Fruit fly (Drosophila melanogaster) whole organism, embryonic: ENCODE measurements around the gene Pvf3.

Source experiments
- CG10366 ChIP-seq: fragments of 200-800 bp; sonication (Bioruptor generic); IDR thresholded peaks from 2 replicates; pipeline ENCODE4 v1.3.6; 2022; ENCODE audit warnings: missing biosample characterization, missing genetic modification characterization
- CG10431 ChIP-seq: fragments of 200-800 bp; sonication (Bioruptor generic); optimal IDR thresholded peaks from 3 replicates; lab custom pipeline; 2018; ENCODE audit warnings: missing biosample characterization, mild to moderate bottlenecking, missing genetic modification characterization
- CG11504 ChIP-seq: fragments of 200-800 bp; sonication (Bioruptor generic); optimal IDR thresholded peaks from 3 replicates; lab custom pipeline; 2019; ENCODE audit warnings: missing biosample characterization, mild to moderate bottlenecking, missing genetic modification characterization, moderate library complexity
- CG12219 ChIP-seq: fragments of 200-800 bp; sonication (Bioruptor generic); optimal IDR thresholded peaks from 3 replicates; lab custom pipeline; 2018; ENCODE audit warnings: missing biosample characterization, mild to moderate bottlenecking, missing genetic modification characterization
- CG13424 ChIP-seq: fragments of 200-800 bp; sonication (Bioruptor generic); optimal IDR thresholded peaks from 2 replicates; lab custom pipeline; 2019; ENCODE audit warnings: missing biosample characterization, mild to moderate bottlenecking, missing genetic modification characterization, moderate library complexity
- CG14014 ChIP-seq: fragments of 200-800 bp; sonication (Bioruptor generic); IDR thresholded peaks from 2 replicates; pipeline ENCODE4 v1.3.6; 2022; ENCODE audit warnings: missing biosample characterization, missing genetic modification characterization
- CG14710 ChIP-seq: fragments of 200-800 bp; sonication (Bioruptor generic); optimal IDR thresholded peaks from 3 replicates; lab custom pipeline; 2019; ENCODE audit warnings: missing biosample characterization, mild to moderate bottlenecking, missing genetic modification characterization, moderate library complexity
- CG1603 ChIP-seq: fragments of 200-800 bp; sonication (Bioruptor generic); optimal IDR thresholded peaks from 2 replicates; lab custom pipeline; 2019; ENCODE audit warnings: missing biosample characterization, mild to moderate bottlenecking, missing genetic modification characterization, moderate library complexity
- CG17829 ChIP-seq: fragments of 200-800 bp; optimal IDR thresholded peaks from 2 replicates; lab custom pipeline; 2019; ENCODE audit warnings: missing biosample characterization, mild to moderate bottlenecking, missing genetic modification characterization, moderate library complexity
- CG18262 ChIP-seq: fragments of 200-800 bp; optimal IDR thresholded peaks from 3 replicates; lab custom pipeline; 2019; ENCODE audit warnings: missing biosample characterization, mild to moderate bottlenecking, missing genetic modification characterization, moderate library complexity
- CG2202 ChIP-seq: fragments of 200-800 bp; sonication (Bioruptor generic); optimal IDR thresholded peaks from 2 replicates; lab custom pipeline; 2018; ENCODE audit warnings: missing biosample characterization, mild to moderate bottlenecking, missing genetic modification characterization
- CG2712 ChIP-seq: fragments of 200-800 bp; optimal IDR thresholded peaks from 3 replicates; lab custom pipeline; 2019; ENCODE audit warnings: missing biosample characterization, mild to moderate bottlenecking, missing genetic modification characterization, moderate library complexity
- CG32767 ChIP-seq: fragments of 200-800 bp; sonication (Bioruptor generic); IDR thresholded peaks from 2 replicates; pipeline ENCODE4 v1.3.6; 2022; ENCODE audit warnings: missing biosample characterization, missing genetic modification characterization
- CG32772 ChIP-seq: fragments of 200-800 bp; sonication (Bioruptor generic); IDR thresholded peaks from 2 replicates; pipeline ENCODE4 v1.3.6; 2022; ENCODE audit warnings: missing biosample characterization, missing genetic modification characterization
- CG4424 ChIP-seq: fragments of 200-800 bp; sonication (Bioruptor generic); optimal IDR thresholded peaks from 3 replicates; lab custom pipeline; 2016; ENCODE audit warnings: missing biosample characterization, missing genetic modification characterization
- CG5245 ChIP-seq: fragments of 200-800 bp; sonication (Bioruptor generic); optimal IDR thresholded peaks from 3 replicates; lab custom pipeline; 2016; ENCODE audit warnings: missing biosample characterization, missing genetic modification characterization
- CG7556 ChIP-seq: fragments of 200-800 bp; sonication (Bioruptor generic); optimal IDR thresholded peaks from 2 replicates; lab custom pipeline; 2017; ENCODE audit warnings: missing biosample characterization, mild to moderate bottlenecking, missing genetic modification characterization
- CG8281 ChIP-seq: fragments of 200-800 bp; sonication (Bioruptor generic); optimal IDR thresholded peaks from 2 replicates; lab custom pipeline; 2018; ENCODE audit warnings: missing biosample characterization, mild to moderate bottlenecking, missing genetic modification characterization, moderate library complexity
- CG8359 ChIP-seq: fragments of 200-800 bp; sonication (Bioruptor generic); optimal IDR thresholded peaks from 2 replicates; lab custom pipeline; 2017; ENCODE audit warnings: missing biosample characterization, mild to moderate bottlenecking, missing genetic modification characterization, borderline replicate concordance
- CG8924 ChIP-seq: fragments of 200-800 bp; optimal IDR thresholded peaks from 3 replicates; lab custom pipeline; 2019; ENCODE audit warnings: missing biosample characterization, mild to moderate bottlenecking, missing genetic modification characterization, moderate library complexity
- CG9609 ChIP-seq: fragments of 200-800 bp; sonication (Bioruptor generic); optimal IDR thresholded peaks from 3 replicates; lab custom pipeline; 2016; ENCODE audit warnings: missing biosample characterization, missing genetic modification characterization
- CG9817 ChIP-seq: fragments of 200-800 bp; sonication (Bioruptor generic); optimal IDR thresholded peaks from 2 replicates; lab custom pipeline; 2018; ENCODE audit warnings: missing biosample characterization, mild to moderate bottlenecking, missing genetic modification characterization, moderate library complexity
- D ChIP-seq, 2 experiments: fragments of 200-800 bp in 1 of 2; fragments of >200 bp in 1 of 2; sonication (Bioruptor generic) in 1 of 2; optimal IDR thresholded peaks; 2 replicates in 1 of 2; 3 replicates in 1 of 2; lab custom pipeline; 2017; ENCODE audit warnings: mild to moderate bottlenecking in 1 of 2, missing biosample characterization in 1 of 2, missing genetic modification characterization in 1 of 2, missing genetic modification reagents in 1 of 2
- Dp ChIP-seq: fragments of 200-800 bp; sonication (Bioruptor generic); optimal IDR thresholded peaks from 2 replicates; lab custom pipeline; 2018; ENCODE audit warnings: missing biosample characterization, mild to moderate bottlenecking, missing genetic modification characterization, moderate library complexity
- E2f2 ChIP-seq: fragments of 200-800 bp; sonication (Bioruptor generic); IDR thresholded peaks from 2 replicates; pipeline ENCODE4 v1.3.6; 2022; ENCODE audit warnings: missing biosample characterization, missing genetic modification characterization
- Gsc ChIP-seq: fragments of 200-800 bp; sonication (Bioruptor generic); IDR thresholded peaks from 2 replicates; pipeline ENCODE4 v1.3.6; 2022; ENCODE audit warnings: missing biosample characterization, missing genetic modification characterization
- NfI ChIP-seq: fragments of 200-800 bp; sonication (Bioruptor generic); optimal IDR thresholded peaks from 3 replicates; lab custom pipeline; 2018; ENCODE audit warnings: missing biosample characterization, mild to moderate bottlenecking, missing genetic modification characterization, moderate library complexity
- Ptx1 ChIP-seq: fragments of 200-800 bp; sonication (Bioruptor generic); IDR thresholded peaks from 2 replicates; pipeline ENCODE4 v1.3.6; 2022; ENCODE audit warnings: missing biosample characterization, missing genetic modification characterization
- Rx ChIP-seq: fragments of 200-800 bp; sonication (Bioruptor generic); IDR thresholded peaks from 2 replicates; pipeline ENCODE4 v1.3.6; 2022; ENCODE audit warnings: missing biosample characterization, missing genetic modification characterization
- Side ChIP-seq: fragments of 200-800 bp; sonication (Bioruptor generic); optimal IDR thresholded peaks from 2 replicates; lab custom pipeline; 2016; ENCODE audit warnings: missing biosample characterization, missing genetic modification characterization
- Sox100B ChIP-seq: fragments of 200-800 bp; sonication (Bioruptor generic); optimal IDR thresholded peaks from 3 replicates; lab custom pipeline; 2018; ENCODE audit warnings: missing biosample characterization, mild to moderate bottlenecking, missing genetic modification characterization
- Sry-δ ChIP-seq: fragments of 200-800 bp; sonication (Bioruptor generic); optimal IDR thresholded peaks from 2 replicates; lab custom pipeline; 2016; ENCODE audit warnings: missing biosample characterization, missing genetic modification characterization
- Vsx1 ChIP-seq: fragments of 200-800 bp; sonication (Bioruptor generic); optimal IDR thresholded peaks from 2 replicates; lab custom pipeline; 2017; ENCODE audit warnings: missing biosample characterization, mild to moderate bottlenecking, missing genetic modification characterization, missing genetic modification reagents
- aop ChIP-seq: fragments of 200-800 bp; sonication (Bioruptor generic); IDR thresholded peaks from 2 replicates; pipeline ENCODE4 v1.3.6; 2022; ENCODE audit warnings: missing biosample characterization, missing genetic modification characterization
- az2 ChIP-seq: fragments of 200-800 bp; sonication (Bioruptor generic); optimal IDR thresholded peaks from 3 replicates; lab custom pipeline; 2016; ENCODE audit warnings: missing biosample characterization, missing genetic modification characterization
- bowl ChIP-seq: fragments of 200-800 bp; sonication (Bioruptor generic); IDR thresholded peaks from 2 replicates; pipeline ENCODE4 v1.3.6; 2022; ENCODE audit warnings: missing biosample characterization, missing genetic modification characterization
- ewg ChIP-seq: fragments of 200-800 bp; sonication (Bioruptor generic); optimal IDR thresholded peaks from 3 replicates; lab custom pipeline; 2017; ENCODE audit warnings: mild to moderate bottlenecking, missing biosample characterization, missing genetic modification reagents, missing genetic modification characterization
- gcm ChIP-seq: fragments of 200-800 bp; sonication (Bioruptor generic); optimal IDR thresholded peaks from 2 replicates; lab custom pipeline; 2019; ENCODE audit warnings: missing biosample characterization, mild to moderate bottlenecking, missing genetic modification characterization, moderate library complexity
- gsb-n ChIP-seq: fragments of 200-800 bp; sonication (Bioruptor generic); optimal IDR thresholded peaks from 3 replicates; lab custom pipeline; 2018; ENCODE audit warnings: missing biosample characterization, mild to moderate bottlenecking, missing genetic modification characterization
- kah ChIP-seq: fragments of 200-800 bp; sonication (Bioruptor generic); optimal IDR thresholded peaks from 2 replicates; lab custom pipeline; 2018; ENCODE audit warnings: missing biosample characterization, mild to moderate bottlenecking, missing genetic modification characterization
- lola ChIP-seq, 3 experiments: fragments of >200 bp in 2 of 3; fragments of 200-800 bp in 1 of 3; sonication (Bioruptor generic) in 1 of 3; optimal IDR thresholded peaks; 2 replicates each; lab custom pipeline; 2017 to 2019; ENCODE audit warnings: missing biosample characterization in 3 of 3, missing genetic modification characterization in 3 of 3, mild to moderate bottlenecking in 1 of 3, moderate library complexity in 1 of 3
- oc ChIP-seq: fragments of 200-800 bp; sonication (Bioruptor generic); optimal IDR thresholded peaks from 2 replicates; lab custom pipeline; 2018; ENCODE audit warnings: missing biosample characterization, mild to moderate bottlenecking, missing genetic modification characterization, moderate library complexity
- row ChIP-seq: fragments of 200-800 bp; sonication (Bioruptor generic); IDR thresholded peaks from 3 replicates; pipeline ENCODE4 v1.3.6; 2022; ENCODE audit warnings: missing biosample characterization, missing genetic modification characterization
- sc ChIP-seq, 3 experiments: fragments of >200 bp in 2 of 3; fragments of 200-800 bp in 1 of 3; sonication (Bioruptor generic) in 1 of 3; optimal IDR thresholded peaks; 2 replicates in 2 of 3; 3 replicates in 1 of 3; lab custom pipeline; 2017; ENCODE audit warnings: mild to moderate bottlenecking in 1 of 3, missing biosample characterization in 1 of 3, missing genetic modification characterization in 1 of 3, missing genetic modification reagents in 1 of 3
- tna ChIP-seq: fragments of 200-800 bp; sonication (Bioruptor generic); IDR thresholded peaks from 2 replicates; pipeline ENCODE4 v1.3.6; 2022; ENCODE audit warnings: missing biosample characterization, missing genetic modification characterization; ENCODE audit not compliant: partially characterized antibody
- trem ChIP-seq: fragments of 200-800 bp; optimal IDR thresholded peaks from 3 replicates; lab custom pipeline; 2019; ENCODE audit warnings: missing biosample characterization, mild to moderate bottlenecking, missing genetic modification characterization, moderate library complexity
- wdn ChIP-seq: fragments of 200-800 bp; sonication (Bioruptor generic); IDR thresholded peaks from 2 replicates; pipeline ENCODE4 v1.3.6; 2022; ENCODE audit warnings: missing biosample characterization, missing genetic modification characterization
- wek ChIP-seq: fragments of 200-800 bp; sonication (Bioruptor generic); optimal IDR thresholded peaks from 3 replicates; lab custom pipeline; 2018; ENCODE audit warnings: missing biosample characterization, mild to moderate bottlenecking, missing genetic modification characterization, moderate library complexity
- zfh2 ChIP-seq: fragments of 200-800 bp; sonication (Bioruptor generic); optimal IDR thresholded peaks from 2 replicates; lab custom pipeline; 2016; ENCODE audit warnings: missing biosample characterization, missing genetic modification characterization

Gene Pvf3

DNA sequence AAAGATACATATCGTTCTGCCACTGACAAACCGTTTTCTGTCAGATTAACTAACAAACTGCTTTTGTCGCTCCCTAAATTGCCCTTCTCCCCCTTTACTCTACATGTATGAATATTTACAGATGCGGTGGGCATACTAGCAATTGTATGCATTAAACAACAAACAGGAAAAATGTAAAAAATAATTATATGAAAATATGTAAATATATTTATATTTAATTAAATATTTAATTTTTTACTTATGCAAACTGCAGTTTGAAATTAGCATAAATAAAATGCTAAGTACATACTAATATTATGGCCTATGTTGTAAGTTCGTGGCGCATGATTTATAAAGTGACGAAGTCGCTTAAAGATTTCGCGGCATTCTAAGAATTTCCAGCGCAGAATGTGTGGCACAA lies 6.7 kb downstream of the Pvf3 start (continued):
- peak; percentile 67 for TF ChIP-seq CG18262 (tag; lab: Kevin White, UChicago)
- TF ChIP-seq CG9609 (GFP tag; lab: Kevin White, UChicago) = no peak
- TF ChIP-seq CG8281 (tag; lab: Kevin White, UChicago) = no peak
- peak; percentile 65 for TF ChIP-seq CG2712
- TF ChIP-seq CG13424 (tag; lab: Kevin White, UChicago) = peak; percentile 78
- TF ChIP-seq Rx (GFP tag; lab: Robert Waterston, UW) = no peak
- TF ChIP-seq CG8359 (GFP tag; lab: Kevin White, UChicago) = no peak
- TF ChIP-seq CG4424 (GFP tag; lab: Kevin White, UChicago) = no peak
- TF ChIP-seq Sry-δ (GFP tag; lab: Kevin White, UChicago) = no peak
- no peak for TF ChIP-seq Dp
- peak; percentile 69 for TF ChIP-seq gcm (GFP tag; lab: Kevin White, UChicago)
- TF ChIP-seq CG7556 (GFP tag; lab: Kevin White, UChicago) = peak; percentile 53
- no peak for TF ChIP-seq wdn (GFP tag; lab: Robert Waterston, UW)
- no peak for TF ChIP-seq CG12219 (GFP tag; lab: Kevin White, UChicago)
- TF ChIP-seq oc (tag; lab: Kevin White, UChicago) = peak; percentile 80
- TF ChIP-seq CG8924 (tag; lab: Kevin White, UChicago) = peak; percentile 65
- peak; percentile 36 for TF ChIP-seq NfI (GFP tag; lab: Kevin White, UChicago)
- no peak for TF ChIP-seq aop (GFP tag; lab: Robert Waterston, UW)
- TF ChIP-seq Sox100B (GFP tag; lab: Kevin White, UChicago) = peak; percentile 60
- peak; percentile 27 for TF ChIP-seq Vsx1 (GFP tag; lab: Kevin White, UChicago)
- TF ChIP-seq CG17829 (tag; lab: Kevin White, UChicago) = peak; percentile 48
- no peak for TF ChIP-seq D (optimal IDR thresholded peaks at IDR 0.05; lab: Kevin White, UChicago)
- peak; percentile 44 for TF ChIP-seq D (GFP tag; optimal IDR thresholded peaks at IDR 0.05; lab: Kevin White, UChicago)
- peak; percentile 27 for TF ChIP-seq CG14710
- no peak for TF ChIP-seq Gsc (GFP tag; lab: Robert Waterston, UW)
- peak; percentile 34 for TF ChIP-seq CG9817 (tag; lab: Kevin White, UChicago)
- TF ChIP-seq tna (GFP tag; lab: Robert Waterston, UW) = no peak
- TF ChIP-seq az2 (GFP tag; lab: Kevin White, UChicago) = peak; percentile 18
- peak; percentile 8 for TF ChIP-seq CG10431 (GFP tag; lab: Kevin White, UChicago)
- TF ChIP-seq row (GFP tag; lab: Robert Waterston, UW) = peak; percentile 80
- TF ChIP-seq CG32767 (GFP tag; lab: Robert Waterston, UW) = 0 out of 2 replicates have a peak, but pooled peaks have one; percentile 42
- peak in 1 of 3 experiments; percentile 17 for TF ChIP-seq lola (GFP tag; optimal IDR thresholded peaks at IDR 0.05; lab: Kevin White, UChicago)
- peak; percentile 51 for TF ChIP-seq CG10366 (GFP tag; lab: Robert Waterston, UW)
- no peak for TF ChIP-seq zfh2 (GFP tag; lab: Kevin White, UChicago)
- TF ChIP-seq CG5245 (GFP tag; lab: Kevin White, UChicago) = peak; percentile 17
- TF ChIP-seq Side (GFP tag; lab: Kevin White, UChicago) = no peak
- TF ChIP-seq CG14014 = peak; percentile 51; the same call in 1 of the 2 replicates
- TF ChIP-seq CG2202 (tag; lab: Kevin White, UChicago) = peak; percentile 13
- no peak for TF ChIP-seq sc (optimal IDR thresholded peaks at IDR 0.05; lab: Kevin White, UChicago)
- TF ChIP-seq sc (GFP tag; optimal IDR thresholded peaks at IDR 0.05; lab: Kevin White, UChicago) = peak; percentile 9
- TF ChIP-seq CG32772 (GFP tag; lab: Robert Waterston, UW) = peak; percentile 47; the same call in 1 of the 2 replicates
- peak; percentile 77 for TF ChIP-seq gsb-n (tag; lab: Kevin White, UChicago)
- no peak for TF ChIP-seq CG1603 (tag; lab: Kevin White, UChicago)
- TF ChIP-seq trem (tag; lab: Kevin White, UChicago) = peak; percentile 27
- no peak; the same call in 1 of the 2 replicates for TF ChIP-seq E2f2 (GFP tag; lab: Robert Waterston, UW)
- peak; percentile 80 for TF ChIP-seq CG11504 (tag; lab: Kevin White, UChicago)
- no peak for TF ChIP-seq bowl (GFP tag; lab: Robert Waterston, UW)
- no peak for TF ChIP-seq kah (GFP tag; lab: Kevin White, UChicago)
- no peak for TF ChIP-seq ewg (GFP tag; lab: Kevin White, UChicago)
- TF ChIP-seq Ptx1 (GFP tag; lab: Robert Waterston, UW) = peak; percentile 70
- no peak for TF ChIP-seq wek
